Fruit fly (Drosophila melanogaster) whole organism, embryonic: Measurements from ENCODE around the gene Cpr23B.
A peak's percentile ranks its signal among the peaks of the same experiment; 100 is the strongest.

Experiments
- Abd-B ChIP-seq: fragments of 200-800 bp; sonication (Bioruptor generic); optimal IDR thresholded peaks from 2 replicates; lab custom pipeline; 2018; ENCODE audit warnings: missing biosample characterization, mild to moderate bottlenecking, missing genetic modification characterization, moderate library complexity
- Aef1 ChIP-seq: fragments of 200-800 bp; sonication (Bioruptor generic); IDR thresholded peaks from 3 replicates; pipeline ENCODE4 v1.3.6; 2022; ENCODE audit warnings: missing biosample characterization, missing genetic modification characterization
- BEAF-32 ChIP-seq: fragments of 200-800 bp; sonication (Bioruptor generic); optimal IDR thresholded peaks from 3 replicates; lab custom pipeline; 2017; ENCODE audit warnings: missing biosample characterization, missing genetic modification characterization, mild to moderate bottlenecking, moderate library complexity, missing genetic modification reagents
- CG10209 ChIP-seq: fragments of 200-800 bp; sonication (Bioruptor generic); optimal IDR thresholded peaks from 3 replicates; lab custom pipeline; 2017; ENCODE audit warnings: missing biosample characterization, mild to moderate bottlenecking, missing genetic modification characterization, missing genetic modification reagents
- CG10565 ChIP-seq: fragments of 200-800 bp; sonication (Bioruptor generic); optimal IDR thresholded peaks from 3 replicates; lab custom pipeline; 2016; ENCODE audit warnings: missing biosample characterization, mild to moderate bottlenecking, missing genetic modification characterization
- CG11085 ChIP-seq: fragments of 200-800 bp; sonication (Bioruptor generic); IDR thresholded peaks from 2 replicates; pipeline ENCODE4 v1.3.6; 2022; ENCODE audit warnings: missing biosample characterization, missing genetic modification characterization
- CG11398 ChIP-seq: fragments of 200-800 bp; sonication (Bioruptor generic); optimal IDR thresholded peaks from 2 replicates; lab custom pipeline; 2016; ENCODE audit warnings: missing biosample characterization, missing genetic modification characterization
- CG11504 ChIP-seq: fragments of 200-800 bp; sonication (Bioruptor generic); optimal IDR thresholded peaks from 3 replicates; lab custom pipeline; 2019; ENCODE audit warnings: missing biosample characterization, mild to moderate bottlenecking, missing genetic modification characterization, moderate library complexity
- CG12236 ChIP-seq: fragments of 200-800 bp; sonication (Bioruptor generic); optimal IDR thresholded peaks from 2 replicates; lab custom pipeline; 2016; ENCODE audit warnings: missing biosample characterization, missing genetic modification characterization
- CG13287 ChIP-seq: fragments of 200-800 bp; sonication (Bioruptor generic); IDR thresholded peaks from 2 replicates; pipeline ENCODE4 v1.3.6; 2022; ENCODE audit warnings: missing biosample characterization, missing genetic modification characterization; ENCODE audit not compliant: partially characterized antibody
- CG14050 ChIP-seq: fragments of 200-800 bp; sonication (Bioruptor generic); IDR thresholded peaks from 3 replicates; pipeline ENCODE4 v1.3.6; 2022; ENCODE audit warnings: missing biosample characterization, missing genetic modification characterization
- CG15073 ChIP-seq: fragments of 200-800 bp; sonication (Bioruptor generic); optimal IDR thresholded peaks from 2 replicates; lab custom pipeline; 2016; ENCODE audit warnings: missing biosample characterization, missing genetic modification characterization
- CG1529 ChIP-seq: fragments of 200-800 bp; sonication (Bioruptor generic); optimal IDR thresholded peaks from 3 replicates; lab custom pipeline; 2018; ENCODE audit warnings: missing biosample characterization, missing genetic modification characterization
- CG18764 ChIP-seq: fragments of 200-800 bp; sonication (Bioruptor generic); optimal IDR thresholded peaks from 3 replicates; lab custom pipeline; 2016; ENCODE audit warnings: missing biosample characterization, missing genetic modification characterization
- CG2116 ChIP-seq: fragments of 200-800 bp; sonication (Bioruptor generic); optimal IDR thresholded peaks from 3 replicates; lab custom pipeline; 2018; ENCODE audit warnings: missing biosample characterization, mild to moderate bottlenecking, missing genetic modification characterization
- CG2712 ChIP-seq: fragments of 200-800 bp; optimal IDR thresholded peaks from 3 replicates; lab custom pipeline; 2019; ENCODE audit warnings: missing biosample characterization, mild to moderate bottlenecking, missing genetic modification characterization, moderate library complexity
- CG31224 ChIP-seq: fragments of 200-800 bp; sonication (Bioruptor generic); IDR thresholded peaks from 2 replicates; pipeline ENCODE4 v1.3.6; 2022; ENCODE audit warnings: missing biosample characterization, missing genetic modification characterization
- CG7745 ChIP-seq: fragments of 200-800 bp; sonication (Bioruptor generic); optimal IDR thresholded peaks from 2 replicates; lab custom pipeline; 2018; ENCODE audit warnings: missing biosample characterization, mild to moderate bottlenecking, missing genetic modification characterization, moderate library complexity
- CG8924 ChIP-seq: fragments of 200-800 bp; optimal IDR thresholded peaks from 3 replicates; lab custom pipeline; 2019; ENCODE audit warnings: missing biosample characterization, mild to moderate bottlenecking, missing genetic modification characterization, moderate library complexity
- CG9215 ChIP-seq: fragments of 200-800 bp; sonication (Bioruptor generic); IDR thresholded peaks from 2 replicates; pipeline ENCODE4 v1.3.6; 2022; ENCODE audit warnings: missing biosample characterization, missing genetic modification characterization
- CG9437 ChIP-seq: fragments of 200-800 bp; sonication (Bioruptor generic); optimal IDR thresholded peaks from 2 replicates; lab custom pipeline; 2018; ENCODE audit warnings: missing biosample characterization, mild to moderate bottlenecking, missing genetic modification characterization
- CG9797 ChIP-seq: fragments of 200-800 bp; sonication (Bioruptor generic); optimal IDR thresholded peaks from 3 replicates; lab custom pipeline; 2018; ENCODE audit warnings: missing biosample characterization, mild to moderate bottlenecking, missing genetic modification characterization
- CG9876 ChIP-seq: fragments of 200-800 bp; sonication (Bioruptor generic); optimal IDR thresholded peaks from 2 replicates; lab custom pipeline; 2016; ENCODE audit warnings: missing biosample characterization, missing genetic modification characterization
- D19B ChIP-seq: fragments of 200-800 bp; sonication (Bioruptor generic); optimal IDR thresholded peaks from 2 replicates; lab custom pipeline; 2017; ENCODE audit warnings: missing biosample characterization, mild to moderate bottlenecking, missing genetic modification characterization
- H15 ChIP-seq: fragments of 200-800 bp; sonication (Bioruptor generic); IDR thresholded peaks from 3 replicates; pipeline ENCODE4 v1.3.6; 2022; ENCODE audit warnings: missing biosample characterization, missing genetic modification characterization
- NC2α ChIP-seq: fragments of 200-800 bp; sonication (Bioruptor generic); optimal IDR thresholded peaks from 2 replicates; lab custom pipeline; 2016; ENCODE audit warnings: missing biosample characterization, missing genetic modification characterization
- Nf-YA ChIP-seq: fragments of 200-800 bp; sonication (Bioruptor generic); IDR thresholded peaks from 2 replicates; pipeline ENCODE4 v1.3.6; 2022; ENCODE audit warnings: missing biosample characterization, missing genetic modification characterization
- PHDP ChIP-seq: fragments of 200-800 bp; sonication (Bioruptor generic); optimal IDR thresholded peaks from 3 replicates; lab custom pipeline; 2018; ENCODE audit warnings: missing biosample characterization, mild to moderate bottlenecking, missing genetic modification characterization, moderate library complexity
- Side ChIP-seq: fragments of 200-800 bp; sonication (Bioruptor generic); optimal IDR thresholded peaks from 2 replicates; lab custom pipeline; 2016; ENCODE audit warnings: missing biosample characterization, missing genetic modification characterization
- Spps ChIP-seq: fragments of 200-800 bp; sonication (Bioruptor generic); optimal IDR thresholded peaks from 2 replicates; lab custom pipeline; 2018; ENCODE audit warnings: missing biosample characterization, mild to moderate bottlenecking, missing genetic modification characterization
- Sry-δ ChIP-seq: fragments of 200-800 bp; sonication (Bioruptor generic); optimal IDR thresholded peaks from 2 replicates; lab custom pipeline; 2016; ENCODE audit warnings: missing biosample characterization, missing genetic modification characterization
- ab ChIP-seq: fragments of 200-800 bp; sonication (Bioruptor generic); optimal IDR thresholded peaks from 2 replicates; lab custom pipeline; 2016; ENCODE audit warnings: missing biosample characterization, missing genetic modification characterization
- btn ChIP-seq: fragments of 200-800 bp; sonication (Bioruptor generic); optimal IDR thresholded peaks from 2 replicates; lab custom pipeline; 2016; ENCODE audit warnings: missing biosample characterization, missing genetic modification characterization
- fd64A ChIP-seq: fragments of 200-800 bp; sonication (Bioruptor generic); optimal IDR thresholded peaks from 3 replicates; lab custom pipeline; 2018; ENCODE audit warnings: missing biosample characterization, mild to moderate bottlenecking, missing genetic modification characterization
- gfzf ChIP-seq: fragments of 200-800 bp; sonication (Bioruptor generic); optimal IDR thresholded peaks from 2 replicates; lab custom pipeline; 2016; ENCODE audit warnings: missing biosample characterization, mild to moderate bottlenecking, missing genetic modification characterization, moderate library complexity
- grau ChIP-seq: fragments of 200-800 bp; optimal IDR thresholded peaks from 3 replicates; lab custom pipeline; 2019; ENCODE audit warnings: missing biosample characterization, mild to moderate bottlenecking, missing genetic modification characterization, moderate library complexity
- grn ChIP-seq: fragments of 200-800 bp; sonication (Bioruptor generic); optimal IDR thresholded peaks from 3 replicates; lab custom pipeline; 2017; ENCODE audit warnings: missing biosample characterization, missing genetic modification characterization
- hth ChIP-seq: fragments of >200 bp; optimal IDR thresholded peaks from 2 replicates; lab custom pipeline; 2017; ENCODE audit warnings: inconsistent platforms
- jigr1 ChIP-seq: fragments of 200-800 bp; sonication (Bioruptor generic); IDR thresholded peaks from 3 replicates; pipeline ENCODE4 v1.3.6; 2022; ENCODE audit warnings: missing biosample characterization, missing genetic modification characterization
- lbe ChIP-seq: fragments of 200-800 bp; sonication (Bioruptor generic); optimal IDR thresholded peaks from 2 replicates; lab custom pipeline; 2016; ENCODE audit warnings: missing biosample characterization, mild to moderate bottlenecking, missing genetic modification characterization
- lmd ChIP-seq: fragments of 200-800 bp; sonication (Bioruptor generic); IDR thresholded peaks from 2 replicates; pipeline ENCODE4 v1.3.6; 2022; ENCODE audit warnings: missing biosample characterization, missing genetic modification characterization
- mld ChIP-seq: fragments of 200-800 bp; sonication (Bioruptor generic); IDR thresholded peaks from 3 replicates; pipeline ENCODE4 v1.3.6; 2022; ENCODE audit warnings: missing biosample characterization, missing genetic modification characterization; ENCODE audit not compliant: partially characterized antibody
- nerfin-1 ChIP-seq: fragments of 200-800 bp; sonication (Bioruptor generic); optimal IDR thresholded peaks from 3 replicates; lab custom pipeline; 2019; ENCODE audit warnings: missing biosample characterization, mild to moderate bottlenecking, missing genetic modification characterization, moderate library complexity
- nom ChIP-seq: fragments of 200-800 bp; sonication (Bioruptor generic); optimal IDR thresholded peaks from 2 replicates; lab custom pipeline; 2017; ENCODE audit warnings: missing biosample characterization, missing genetic modification characterization, mild to moderate bottlenecking, moderate library complexity, missing genetic modification reagents
- phol ChIP-seq: fragments of 200-800 bp; sonication (Bioruptor generic); optimal IDR thresholded peaks from 3 replicates; lab custom pipeline; 2018; ENCODE audit warnings: missing biosample characterization, mild to moderate bottlenecking, missing genetic modification characterization, moderate library complexity
- pros ChIP-seq: fragments of 200-800 bp; sonication (Bioruptor generic); optimal IDR thresholded peaks from 3 replicates; lab custom pipeline; 2019; ENCODE audit warnings: missing biosample characterization, mild to moderate bottlenecking, missing genetic modification characterization, moderate library complexity
- slou ChIP-seq: fragments of 200-800 bp; sonication (Bioruptor generic); optimal IDR thresholded peaks from 3 replicates; lab custom pipeline; 2016; ENCODE audit warnings: missing biosample characterization, missing genetic modification characterization
- stc ChIP-seq: fragments of 200-800 bp; sonication (Bioruptor generic); IDR thresholded peaks from 2 replicates; pipeline ENCODE4 v1.3.6; 2022; ENCODE audit warnings: missing biosample characterization, missing genetic modification characterization
- stwl ChIP-seq: fragments of 200-800 bp; sonication (Bioruptor generic); optimal IDR thresholded peaks from 3 replicates; lab custom pipeline; 2018; ENCODE audit warnings: missing biosample characterization, mild to moderate bottlenecking, missing genetic modification characterization, moderate library complexity

Cpr23B gene

DNA sequence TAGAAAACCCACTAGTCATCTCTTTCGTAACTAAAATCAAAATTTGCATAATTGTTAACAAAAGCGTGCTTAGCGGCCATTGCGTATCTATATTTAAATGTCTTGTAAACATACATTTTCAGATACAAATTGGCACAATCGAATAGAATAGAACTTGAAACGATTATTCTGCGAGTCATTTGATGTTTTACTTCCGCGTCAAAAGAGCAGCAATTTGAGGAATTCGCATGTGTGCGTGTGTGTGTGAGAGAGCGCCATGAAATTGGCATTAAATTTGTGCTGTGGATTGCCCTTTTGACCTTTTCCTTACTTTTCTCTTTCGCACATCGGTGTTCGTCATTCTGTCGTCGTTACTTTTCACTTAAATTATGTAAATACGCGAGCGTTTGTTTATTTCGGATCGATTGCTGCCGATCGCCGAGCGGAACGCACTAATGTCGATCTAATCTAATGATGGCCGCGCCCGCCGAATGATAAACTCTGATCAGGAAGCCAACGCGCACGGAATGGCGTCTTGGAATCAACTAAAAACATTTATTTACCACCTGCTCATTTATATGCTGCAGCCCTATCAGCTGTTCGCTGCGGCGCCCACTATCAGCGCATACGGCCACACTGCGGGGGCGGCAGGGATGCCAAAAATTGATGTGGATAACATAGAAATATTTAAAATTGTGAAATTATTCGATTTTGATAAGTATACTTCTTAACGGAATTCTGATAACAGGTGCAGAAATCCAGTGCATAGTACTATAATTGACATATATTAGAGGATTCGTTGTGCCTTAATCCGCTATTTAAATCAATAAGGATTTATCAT, 46.7 kb downstream of the Cpr23B start (continued):
- no peak for TF ChIP-seq CG9437 (GFP tag; lab: Kevin White, UChicago)
- no peak for TF ChIP-seq CG1529 (GFP tag; lab: Kevin White, UChicago)
- peak; percentile 22; the same call in 1 of the 3 replicates for TF ChIP-seq CG14050
- TF ChIP-seq CG11504 (tag; lab: Kevin White, UChicago) = peak; percentile 41
- peak; percentile 71 for TF ChIP-seq phol (tag; lab: Kevin White, UChicago)
- 0 out of 3 replicates have a peak, but pooled peaks have one; percentile 19 for TF ChIP-seq Aef1 (GFP tag; lab: Robert Waterston, UW)
- TF ChIP-seq Side (GFP tag; lab: Kevin White, UChicago) = no peak
- TF ChIP-seq CG13287 (GFP tag; lab: Robert Waterston, UW) = peak; percentile 6; the same call in 1 of the 2 replicates
- peak; percentile 43; the same call in 1 of the 2 replicates for TF ChIP-seq CG31224
- no peak for TF ChIP-seq CG10209
- TF ChIP-seq CG11398 (GFP tag; lab: Kevin White, UChicago) = no peak
- TF ChIP-seq fd64A (GFP tag; lab: Kevin White, UChicago) = peak; percentile 49
- TF ChIP-seq CG15073 (GFP tag; lab: Kevin White, UChicago) = no peak
- peak; percentile 80 for TF ChIP-seq stwl
- peak; percentile 21 for TF ChIP-seq pros (GFP tag; lab: Kevin White, UChicago)
- peak; percentile 36; the same call in 1 of the 2 replicates for TF ChIP-seq lmd (GFP tag; lab: Robert Waterston, UW)
- TF ChIP-seq nerfin-1 (tag; lab: Kevin White, UChicago) = peak; percentile 53
- TF ChIP-seq CG9876 (GFP tag; lab: Kevin White, UChicago) = peak; percentile 1
- no peak for TF ChIP-seq grn (GFP tag; lab: Kevin White, UChicago)
- no peak for TF ChIP-seq jigr1 (GFP tag; lab: Robert Waterston, UW)
- no peak for TF ChIP-seq lbe (GFP tag; lab: Kevin White, UChicago)
- TF ChIP-seq PHDP (tag; lab: Kevin White, UChicago) = peak; percentile 33
- TF ChIP-seq CG12236 (GFP tag; lab: Kevin White, UChicago) = no peak
- TF ChIP-seq BEAF-32 = no peak
- 0 out of 2 replicates have a peak, but pooled peaks have one; percentile 31 for TF ChIP-seq stc (GFP tag; lab: Robert Waterston, UW)
- no peak for TF ChIP-seq CG7745 (tag; lab: Kevin White, UChicago)
- TF ChIP-seq CG9215 (GFP tag; lab: Robert Waterston, UW) = no peak
- TF ChIP-seq Spps (tag; lab: Kevin White, UChicago) = no peak
- TF ChIP-seq CG11085 = peak; percentile 48; the same call in 1 of the 2 replicates
- peak; percentile 52 for TF ChIP-seq CG2712
- no peak for TF ChIP-seq hth (lab: Kevin White, UChicago)
- peak; percentile 54 for TF ChIP-seq nom
- peak; percentile 66 for TF ChIP-seq gfzf (GFP tag; lab: Kevin White, UChicago)
- TF ChIP-seq CG10565 (GFP tag; lab: Kevin White, UChicago) = no peak
- 0 out of 2 replicates have a peak, but pooled peaks have one; percentile 21 for TF ChIP-seq Nf-YA (GFP tag; lab: Robert Waterston, UW)
- peak; percentile 15 for TF ChIP-seq D19B (GFP tag; lab: Kevin White, UChicago)
- no peak for TF ChIP-seq ab (GFP tag; lab: Kevin White, UChicago)
- TF ChIP-seq Abd-B (GFP tag; lab: Kevin White, UChicago) = peak; percentile 5
- no peak for TF ChIP-seq H15 (GFP tag; lab: Robert Waterston, UW)
- no peak for TF ChIP-seq Sry-δ (GFP tag; lab: Kevin White, UChicago)
- TF ChIP-seq CG8924 (tag; lab: Kevin White, UChicago) = peak; percentile 82
- TF ChIP-seq slou (GFP tag; lab: Kevin White, UChicago) = no peak
- no peak for TF ChIP-seq btn
- no peak for TF ChIP-seq CG18764 (GFP tag; lab: Kevin White, UChicago)
- TF ChIP-seq CG9797 (GFP tag; lab: Kevin White, UChicago) = peak; percentile 95
- TF ChIP-seq grau = peak; percentile 42
- peak; percentile 31 for TF ChIP-seq CG2116 (GFP tag; lab: Kevin White, UChicago)
- TF ChIP-seq mld (GFP tag; lab: Robert Waterston, UW) = peak; percentile 52; the same call in 1 of the 3 replicates
- TF ChIP-seq NC2α (GFP tag; lab: Kevin White, UChicago) = peak; percentile 50
